Fruit fly (Drosophila melanogaster) whole organism, prepupa: ENCODE data around the gene CG8301.

Source experiments
- CG15336 ChIP-seq: fragments of 200-800 bp; sonication (Bioruptor generic); IDR thresholded peaks from 2 replicates; pipeline ENCODE4 v1.3.6; 2022; ENCODE audit warnings: missing biosample characterization, missing genetic modification characterization
- Sox102F ChIP-seq: fragments of 200-800 bp; sonication (Bioruptor generic); optimal IDR thresholded peaks from 2 replicates; lab custom pipeline; 2016; ENCODE audit warnings: missing biosample characterization, mild to moderate bottlenecking, missing genetic modification characterization
- cyc ChIP-seq: fragments of 200-800 bp; sonication (Bioruptor generic); optimal IDR thresholded peaks from 3 replicates; lab custom pipeline; 2016; ENCODE audit warnings: missing biosample characterization, missing genetic modification characterization
- fkh ChIP-seq: fragments of 200-800 bp; sonication (Bioruptor generic); optimal IDR thresholded peaks from 3 replicates; lab custom pipeline; 2017; ENCODE audit warnings: missing biosample characterization, mild to moderate bottlenecking, missing genetic modification characterization, moderate library complexity
- svp ChIP-seq: fragments of 200-800 bp; sonication (Bioruptor generic); peaks from one replicate; lab custom pipeline; 2016; ENCODE audit warnings: missing biosample characterization, missing genetic modification characterization

The CG8301 gene

DNA sequence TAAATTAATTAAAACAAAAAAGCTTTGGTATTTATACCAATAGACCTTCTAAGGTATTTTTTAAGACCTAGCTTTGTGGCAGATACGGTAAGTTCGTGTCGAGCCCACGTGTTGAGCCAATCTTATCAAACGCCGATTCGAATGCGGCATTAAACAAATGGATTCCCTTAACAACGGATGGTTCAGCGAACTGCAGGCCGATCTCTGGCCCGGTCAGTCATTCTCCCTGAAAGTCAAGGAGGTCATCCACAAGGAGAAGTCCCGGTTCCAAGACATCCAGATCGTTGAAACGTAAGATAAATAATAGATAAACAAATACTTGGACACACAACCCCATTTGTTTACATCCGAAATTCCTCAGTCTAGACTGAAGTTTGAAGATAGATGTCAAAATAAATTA lies 50.5 kb downstream of the CG8301 start, which contains the start of gene SpdS:
SpdS (plus strand) TSS at position 78 of the 400 bp plus-strand sequence.
- TF ChIP-seq CG15336 (no peak), Sox102F (no peak), fkh (GFP tag; lab: Kevin White, UChicago) (peak; percentile 80)

DNA sequence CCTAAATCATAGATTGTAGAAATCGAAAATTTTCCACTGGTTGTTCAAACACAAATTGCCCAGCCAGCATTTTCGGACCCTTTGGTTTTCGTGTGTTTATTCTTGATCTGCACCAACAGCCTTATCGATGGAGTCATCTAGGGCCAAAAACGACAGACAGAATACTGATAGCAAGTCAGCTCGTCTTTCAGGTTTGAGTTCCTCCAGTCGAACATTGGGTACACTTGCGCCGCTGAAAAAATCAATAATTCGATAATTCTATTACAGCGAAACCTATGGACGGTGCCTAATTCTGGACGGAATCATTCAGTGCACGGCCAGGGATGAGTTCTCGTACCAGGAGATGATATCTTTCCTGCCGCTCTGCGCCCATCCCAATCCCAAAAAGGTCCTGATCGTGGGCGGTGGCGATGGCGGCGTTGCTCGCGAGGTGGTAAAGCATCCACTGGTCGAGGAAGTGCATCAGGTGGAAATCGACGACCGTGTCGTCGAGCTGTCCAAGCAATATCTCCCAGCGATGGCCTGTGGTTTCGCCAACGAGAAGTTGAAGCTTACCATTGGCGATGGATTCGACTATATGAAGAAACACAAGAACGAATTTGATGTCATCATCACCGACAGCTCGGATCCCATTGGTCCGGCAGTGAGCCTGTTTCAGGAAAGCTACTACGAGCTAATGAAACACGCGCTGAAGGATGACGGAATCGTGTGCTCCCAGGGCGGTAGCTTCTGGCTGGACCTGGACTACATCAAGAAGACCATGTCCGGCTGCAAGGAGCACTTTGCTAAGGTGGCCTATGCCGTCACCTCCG lies 51.2 kb downstream of the CG8301 start:
- TF ChIP-seq svp (GFP tag; lab: Kevin White, UChicago) = peak; percentile 98
- no peak for TF ChIP-seq cyc (GFP tag; lab: Kevin White, UChicago)
- TF ChIP-seq, all 60 proteins: peak for 1
